Fruit fly (Drosophila melanogaster) whole organism, embryonic: ENCODE data around the gene Tom40.

ENCODE experiments used
- CG10267 ChIP-seq: fragments of 200-800 bp; sonication (Bioruptor generic); optimal IDR thresholded peaks from 2 replicates; lab custom pipeline; 2018; ENCODE audit warnings: missing biosample characterization, mild to moderate bottlenecking, missing genetic modification characterization, moderate library complexity
- CG15269 ChIP-seq: fragments of 200-800 bp; sonication (Bioruptor generic); optimal IDR thresholded peaks from 2 replicates; lab custom pipeline; 2018; ENCODE audit warnings: missing biosample characterization, mild to moderate bottlenecking, missing genetic modification characterization, moderate library complexity
- CG31365 ChIP-seq: fragments of 200-800 bp; sonication (Bioruptor generic); optimal IDR thresholded peaks from 2 replicates; lab custom pipeline; 2018; ENCODE audit warnings: missing biosample characterization, mild to moderate bottlenecking, missing genetic modification characterization
- CG7745 ChIP-seq: fragments of 200-800 bp; sonication (Bioruptor generic); optimal IDR thresholded peaks from 2 replicates; lab custom pipeline; 2018; ENCODE audit warnings: missing biosample characterization, mild to moderate bottlenecking, missing genetic modification characterization, moderate library complexity
- CG8089 ChIP-seq: fragments of 200-800 bp; sonication (Bioruptor generic); optimal IDR thresholded peaks from 3 replicates; lab custom pipeline; 2016; ENCODE audit warnings: missing biosample characterization, missing genetic modification characterization
- Spps ChIP-seq: fragments of 200-800 bp; sonication (Bioruptor generic); optimal IDR thresholded peaks from 2 replicates; lab custom pipeline; 2018; ENCODE audit warnings: missing biosample characterization, mild to moderate bottlenecking, missing genetic modification characterization
- cato ChIP-seq: fragments of 200-800 bp; sonication (Bioruptor generic); optimal IDR thresholded peaks from 2 replicates; lab custom pipeline; 2016; ENCODE audit warnings: missing biosample characterization, missing genetic modification characterization, borderline replicate concordance
- ewg ChIP-seq: fragments of 200-800 bp; sonication (Bioruptor generic); optimal IDR thresholded peaks from 3 replicates; lab custom pipeline; 2017; ENCODE audit warnings: mild to moderate bottlenecking, missing biosample characterization, missing genetic modification reagents, missing genetic modification characterization
- fd64A ChIP-seq: fragments of 200-800 bp; sonication (Bioruptor generic); optimal IDR thresholded peaks from 3 replicates; lab custom pipeline; 2018; ENCODE audit warnings: missing biosample characterization, mild to moderate bottlenecking, missing genetic modification characterization
- psq ChIP-seq: fragments of 200-800 bp; sonication (Bioruptor generic); optimal IDR thresholded peaks from 2 replicates; lab custom pipeline; 2017; ENCODE audit warnings: missing biosample characterization, missing genetic modification characterization
- wdn ChIP-seq: fragments of 200-800 bp; sonication (Bioruptor generic); IDR thresholded peaks from 2 replicates; pipeline ENCODE4 v1.3.6; 2022; ENCODE audit warnings: missing biosample characterization, missing genetic modification characterization

DNA sequence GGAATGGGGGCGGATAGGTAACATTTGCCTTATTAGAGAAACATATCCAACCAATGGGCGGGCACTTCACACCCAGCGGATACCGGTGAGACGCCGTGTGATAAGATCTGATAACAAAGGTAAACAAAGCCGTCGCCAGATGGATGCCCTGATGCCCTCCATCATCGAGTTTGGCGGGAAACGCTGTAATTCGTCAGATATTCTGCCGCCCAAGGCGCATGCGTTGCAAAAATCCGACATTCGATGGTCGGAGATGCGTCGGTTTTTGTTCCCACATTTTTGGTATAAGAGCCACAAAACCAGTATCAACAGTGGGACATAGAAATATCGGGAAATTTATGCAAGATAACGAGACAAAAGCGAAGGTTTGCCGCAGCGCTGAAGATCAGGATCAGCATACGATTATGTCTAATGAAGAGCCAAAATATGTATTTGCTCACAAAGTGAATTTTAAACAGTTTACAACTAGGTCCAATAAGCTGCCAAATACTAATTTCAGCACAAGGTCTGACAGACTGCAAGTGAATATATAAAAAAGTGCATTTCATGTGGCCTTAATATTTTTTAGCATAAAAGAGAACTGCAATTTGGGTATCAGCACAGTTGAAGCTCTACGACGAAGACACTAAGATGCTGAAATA lies 31.6 kb downstream of the Tom40 start, which contains the start of gene CG34338:
- TF ChIP-seq CG7745 (tag; lab: Kevin White, UChicago) (no peak), wdn (GFP tag; lab: Robert Waterston, UW) (no peak), CG31365 (tag; lab: Kevin White, UChicago) (no peak), cato (GFP tag; lab: Kevin White, UChicago) (no peak), CG15269 (tag; lab: Kevin White, UChicago) (no peak), fd64A (GFP tag; lab: Kevin White, UChicago) (no peak), ewg (peak; percentile 25), CG10267 (tag; lab: Kevin White, UChicago) (no peak), CG8089 (GFP tag; lab: Kevin White, UChicago) (no peak), psq (GFP tag; lab: Kevin White, UChicago) (no peak), Spps (no peak)
